Worm (Caenorhabditis elegans): ENCODE data around the gene wee-1.1.

Gene wee-1.1

DNA sequence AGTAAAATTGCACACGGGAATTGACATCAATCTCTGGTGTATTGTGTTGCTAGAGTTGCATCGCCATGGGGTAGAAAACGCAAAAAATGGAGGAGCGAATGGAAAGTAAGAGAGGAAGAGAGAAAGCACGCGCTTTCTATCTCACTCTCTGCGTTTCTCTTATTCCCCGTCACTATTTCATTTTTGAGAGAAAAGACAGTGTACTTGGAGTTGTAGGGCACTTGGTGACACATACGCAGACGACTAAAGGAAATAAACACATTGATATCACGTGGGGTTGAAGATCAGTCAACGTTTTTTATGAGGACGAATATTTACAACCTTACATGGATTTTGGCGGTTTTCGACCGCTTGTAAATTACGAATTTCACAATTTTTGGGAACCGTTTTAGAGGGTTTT, 20.1 kb upstream of the wee-1.1 start (continued):
- TF ChIP-seq zip-11 (GFP tag; IDR thresholded peaks at IDR 0.05) (no peak), daf-16 (GFP tag; optimal IDR thresholded peaks at IDR 0.05) (peak; percentile 72 to 82), daf-16 (tag; optimal IDR thresholded peaks at IDR 0.05) (peak; percentile 98), egl-43 (GFP tag; IDR thresholded peaks at IDR 0.05) (no peak), jun-1 (tag; optimal IDR thresholded peaks at IDR 0.05) (peak; percentile 78), ztf-7 (tag; optimal IDR thresholded peaks at IDR 0.05) (peak; percentile 43), aha-1 (tag) (peak; percentile 98), zfp-3 (GFP tag; conservative IDR thresholded peaks at IDR 0.05) (0 out of 2 replicates have a peak, but pooled peaks have one; percentile 50), rbr-2 (tag; optimal IDR thresholded peaks at IDR 0.05) (peak; percentile 79), lim-7 (GFP tag; IDR thresholded peaks at IDR 0.05) (no peak), nhr-11 (tag; optimal IDR thresholded peaks at IDR 0.05) (peak; percentile 100), cey-2 (tag; optimal IDR thresholded peaks at IDR 0.05; ENCODE audit: borderline replicate concordance, insufficient read depth) (peak; percentile 79), nhr-237 (tag; optimal IDR thresholded peaks at IDR 0.05) (no peak), nhr-102 (tag; optimal IDR thresholded peaks at IDR 0.05) (peak; percentile 89), mep-1 (tag; optimal IDR thresholded peaks at IDR 0.05) (peak; percentile 96), nhr-77 (tag; optimal IDR thresholded peaks at IDR 0.05) (peak; percentile 94), nhr-41 (GFP tag; IDR thresholded peaks at IDR 0.05) (no peak), ZK337.2 (GFP tag; IDR thresholded peaks at IDR 0.05) (no peak), tra-1 (GFP tag; IDR thresholded peaks at IDR 0.05) (peak; percentile 97), ZK546.5 (tag; optimal IDR thresholded peaks at IDR 0.05) (no peak), nhr-28 (tag; optimal IDR thresholded peaks at IDR 0.05) (peak; percentile 99), ctbp-1 (GFP tag; IDR thresholded peaks at IDR 0.05) (peak; percentile 61; the same call in 1 of the 2 replicates), hif-1 (tag; optimal IDR thresholded peaks at IDR 0.05) (peak; percentile 75 to 96), pqm-1 (tag; optimal IDR thresholded peaks at IDR 0.05) (peak; percentile 60), lsy-2 (tag; optimal IDR thresholded peaks at IDR 0.05) (peak; percentile 74 to 93), spr-3 (GFP tag; optimal IDR thresholded peaks at IDR 0.05) (no peak), F37D6.2 (tag; optimal IDR thresholded peaks at IDR 0.05) (peak; percentile 42), unc-62 (GFP tag; optimal IDR thresholded peaks at IDR 0.05 in 1 of 2) (peak in 1 of 2 experiments; percentile 100), unc-62 (tag; optimal IDR thresholded peaks at IDR 0.05) (no peak), spr-1 (tag; optimal IDR thresholded peaks at IDR 0.05) (peak; percentile 60), lin-29 (GFP tag; IDR thresholded peaks at IDR 0.05) (peak; percentile 64; the same call in 1 of the 2 replicates), nhr-48 (tag; optimal IDR thresholded peaks at IDR 0.05) (peak; percentile 97), arid-1 (GFP tag; conservative IDR thresholded peaks at IDR 0.05) (peak; percentile 69; the same call in 1 of the 2 replicates), php-3 (GFP tag; IDR thresholded peaks at IDR 0.05) (peak; percentile 84), ceh-20 (GFP tag; IDR thresholded peaks at IDR 0.05) (peak; percentile 85), D1046.2 (GFP tag; IDR thresholded peaks at IDR 0.05) (no peak), daf-19 (GFP tag; conservative IDR thresholded peaks at IDR 0.05) (no peak), tag-97 (GFP tag; IDR thresholded peaks at IDR 0.05) (no peak), ztf-11 (tag; optimal IDR thresholded peaks at IDR 0.05) (no peak), ceh-44 (GFP tag; IDR thresholded peaks at IDR 0.05) (no peak), zip-2 (tag; optimal IDR thresholded peaks at IDR 0.05) (peak; percentile 37), hlh-11 (tag; optimal IDR thresholded peaks at IDR 0.05) (peak; percentile 99), dmd-9 (GFP tag; IDR thresholded peaks at IDR 0.05) (no peak), fkh-10 (GFP tag; optimal IDR thresholded peaks at IDR 0.05) (peak; percentile 30), pha-4 (GFP tag; IDR thresholded peaks at IDR 0.05) (peak; percentile 82), pha-4 (tag; optimal IDR thresholded peaks at IDR 0.05) (peak; percentile 87), Y5F2A.4 (GFP tag; optimal IDR thresholded peaks at IDR 0.05) (no peak), nhr-10 (tag; optimal IDR thresholded peaks at IDR 0.05) (peak; percentile 94), madf-9 (GFP tag; conservative IDR thresholded peaks at IDR 0.05) (no peak), lin-38 (GFP tag; IDR thresholded peaks at IDR 0.05) (no peak; the same call in 1 of the 2 replicates), mdt-29 (GFP tag; IDR thresholded peaks at IDR 0.05) (peak; percentile 61; the same call in 1 of the 2 replicates), T26A8.4 (GFP tag; IDR thresholded peaks at IDR 0.05) (peak; percentile 76), ama-1 (optimal IDR thresholded peaks at IDR 0.05) (peak; percentile 61)

All from whole organism, L4 larva.